Fruit fly (Drosophila melanogaster) whole organism, wandering third instar larva: Measurements from ENCODE around the gene mRpL50.

Experiments
- Myc ChIP-seq: fragments of >200 bp; optimal IDR thresholded peaks from 2 replicates; lab custom pipeline; 2017
- dmrt93B ChIP-seq: fragments of 200-800 bp; sonication (Bioruptor generic); optimal IDR thresholded peaks from 2 replicates; lab custom pipeline; 2018; ENCODE audit warnings: missing biosample characterization, mild to moderate bottlenecking, missing genetic modification characterization
- psq ChIP-seq: fragments of 200-800 bp; sonication (Bioruptor generic); optimal IDR thresholded peaks from 3 replicates; lab custom pipeline; 2017; ENCODE audit warnings: missing biosample characterization, mild to moderate bottlenecking, missing genetic modification characterization, moderate library complexity
- sage ChIP-seq: fragments of 200-800 bp; sonication (Bioruptor generic); optimal IDR thresholded peaks from 2 replicates; lab custom pipeline; 2016; ENCODE audit warnings: missing biosample characterization, mild to moderate bottlenecking, missing genetic modification characterization
- sv ChIP-seq: fragments of 200-800 bp; sonication (Bioruptor generic); optimal IDR thresholded peaks from 3 replicates; lab custom pipeline; 2016; ENCODE audit warnings: missing biosample characterization, missing genetic modification characterization

dm6 chr3L:7234212-7234611 is 9.5 kb downstream of the mRpL50 start, which contains the start of gene CG14826:
- TF ChIP-seq Myc (lab: Kevin White, UChicago) = no peak
- no peak for TF ChIP-seq psq (GFP tag; lab: Kevin White, UChicago)
- TF ChIP-seq sage (GFP tag; lab: Kevin White, UChicago) = no peak
- TF ChIP-seq dmrt93B (GFP tag; lab: Kevin White, UChicago) = no peak
- TF ChIP-seq sv (GFP tag; lab: Kevin White, UChicago) = no peak
